Fruit fly (Drosophila melanogaster) Kc167 (cell line): ENCODE results near the gene CG31793.

Source experiments
- h ChIP-seq: fragments of >200 bp; optimal IDR thresholded peaks from 3 replicates; lab custom pipeline; 2018; ENCODE audit warnings: missing external identifiers
- insv ChIP-seq: fragments of >200 bp; optimal IDR thresholded peaks from 3 replicates; lab custom pipeline; 2018; ENCODE audit warnings: missing external identifiers
- psq ChIP-seq: fragments of >200 bp; optimal IDR thresholded peaks from 2 replicates; lab custom pipeline; 2017; ENCODE audit warnings: missing external identifiers
- ttk ChIP-seq: sonication (Bioruptor generic); optimal IDR thresholded peaks from 2 replicates; lab custom pipeline; 2017; ENCODE audit warnings: missing external identifiers

DNA sequence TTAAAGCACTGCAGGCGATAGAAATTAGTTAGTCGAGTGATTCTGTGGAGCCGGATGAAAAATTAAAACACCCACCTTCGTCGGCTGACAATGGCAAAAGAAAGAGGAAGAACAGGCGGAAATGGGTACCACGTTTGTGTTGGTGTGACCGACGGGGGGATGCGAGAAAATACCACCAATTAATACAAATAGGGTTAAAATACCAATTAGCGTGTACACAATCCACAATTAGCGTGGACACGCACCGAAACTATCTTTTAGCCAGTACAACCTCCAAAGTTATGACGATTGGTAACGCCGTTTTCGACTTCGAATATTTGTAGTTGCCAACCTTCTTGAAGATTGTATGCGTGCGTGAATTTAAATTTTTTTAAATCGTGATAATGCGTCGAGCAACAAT is 6.0 kb downstream of the CG31793 start, which contains the start of gene RpL30:
- no peak for TF ChIP-seq psq (lab: Kevin White, UChicago)
- TF ChIP-seq insv: no peak
- TF ChIP-seq h: no peak
- no peak for TF ChIP-seq ttk (lab: Kevin White, UChicago)
